Worm (Caenorhabditis elegans): ENCODE data around the gene dod-17.

DNA sequence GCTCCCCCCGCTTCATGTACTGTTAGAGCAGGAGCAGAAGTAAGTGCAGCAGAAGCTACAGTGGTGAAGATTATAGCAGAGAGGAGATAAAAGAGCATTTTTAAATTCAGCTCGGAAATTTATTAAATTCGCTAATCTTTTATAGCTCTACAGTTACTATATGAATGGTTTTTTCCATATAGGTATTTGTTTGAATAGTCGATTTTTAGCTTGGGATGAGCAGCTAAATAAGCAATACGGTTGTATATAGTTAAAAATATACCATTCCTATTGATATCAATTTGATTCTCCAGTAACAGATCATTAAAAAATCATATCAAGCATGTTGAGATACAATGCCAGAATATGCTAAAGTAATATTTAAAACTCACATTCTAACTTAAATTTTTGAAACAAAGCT is 49.5 kb upstream of the dod-17 start, which contains the start of gene srlf-5:
- TF ChIP-seq pha-4 (tag; optimal IDR thresholded peaks at IDR 0.05) = no peak
- TF ChIP-seq ama-1 (optimal IDR thresholded peaks at IDR 0.05) = no peak
- TF ChIP-seq ama-1 (GFP tag; optimal IDR thresholded peaks at IDR 0.05) = no peak
- no peak for TF ChIP-seq hrde-1 (tag; optimal IDR thresholded peaks at IDR 0.05; ENCODE audit: borderline replicate concordance)
- no peak for TF ChIP-seq Y53F4B.3 (GFP tag; IDR thresholded peaks at IDR 0.05)
- no peak for TF ChIP-seq zim-3 (tag; optimal IDR thresholded peaks at IDR 0.05)
- TF ChIP-seq dpff-1 (tag; optimal IDR thresholded peaks at IDR 0.05) = no peak
- TF ChIP-seq Y53G8AR.9 (GFP tag; conservative IDR thresholded peaks at IDR 0.05) = no peak
- TF ChIP-seq unc-62 (GFP tag; optimal IDR thresholded peaks at IDR 0.05) = no peak
- TF ChIP-seq repo-1 (tag; optimal IDR thresholded peaks at IDR 0.05) = no peak
- TF ChIP-seq tbp1 (GFP tag; optimal IDR thresholded peaks at IDR 0.05) = no peak
- TF ChIP-seq cebp-1 (GFP tag; IDR thresholded peaks at IDR 0.05) = no peak
- no peak for TF ChIP-seq cebp-1 (tag; optimal IDR thresholded peaks at IDR 0.05)
- TF ChIP-seq egrh-3 (GFP tag; IDR thresholded peaks at IDR 0.05) = no peak
- TF ChIP-seq ets-4 (GFP tag; optimal IDR thresholded peaks at IDR 0.05) = no peak
- TF ChIP-seq pbrm-1 (GFP tag; IDR thresholded peaks at IDR 0.05) = no peak

Measured in whole organism, young adult.